Fruit fly (Drosophila melanogaster) Kc167 (cell line): ENCODE data around the gene CG33767.

Experiments
- Myc ChIP-seq: fragments of >200 bp; optimal IDR thresholded peaks from 2 replicates; lab custom pipeline; 2017; ENCODE audit warnings: missing external identifiers
- Sin3A ChIP-seq: fragments of >200 bp; optimal IDR thresholded peaks from 2 replicates; lab custom pipeline; 2018; ENCODE audit warnings: missing external identifiers
- h ChIP-seq: fragments of >200 bp; optimal IDR thresholded peaks from 3 replicates; lab custom pipeline; 2018; ENCODE audit warnings: missing external identifiers
- insv ChIP-seq: fragments of >200 bp; optimal IDR thresholded peaks from 3 replicates; lab custom pipeline; 2018; ENCODE audit warnings: missing external identifiers
- psq ChIP-seq: fragments of >200 bp; optimal IDR thresholded peaks from 2 replicates; lab custom pipeline; 2017; ENCODE audit warnings: missing external identifiers
- ttk ChIP-seq: sonication (Bioruptor generic); optimal IDR thresholded peaks from 2 replicates; lab custom pipeline; 2017; ENCODE audit warnings: missing external identifiers

DNA sequence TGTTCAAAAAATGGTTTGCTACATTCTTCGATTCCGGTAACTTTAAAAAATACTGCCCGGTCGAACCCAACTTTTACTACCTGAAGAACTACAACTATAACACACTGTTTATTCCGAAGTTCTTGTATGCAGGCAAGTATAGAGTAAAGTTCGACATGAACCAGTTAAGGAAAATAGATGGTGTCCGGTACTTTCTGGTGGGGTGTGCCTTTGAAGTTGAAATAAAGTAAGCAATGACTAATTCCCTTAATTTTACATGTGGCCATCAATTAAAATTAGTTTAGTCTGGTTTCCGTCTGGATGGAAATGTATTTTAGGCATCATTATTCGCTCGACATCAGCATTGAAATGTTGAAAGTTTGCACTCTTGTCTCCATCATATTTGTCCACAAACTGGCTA, at the start of gene CG33767:
- TF ChIP-seq ttk (lab: Kevin White, UChicago) (no peak), h (lab: Kevin White, UChicago) (no peak), psq (lab: Kevin White, UChicago) (no peak), Sin3A (no peak), Myc (lab: Kevin White, UChicago) (no peak), insv (no peak)
